Worm (Caenorhabditis elegans) whole organism, early embryonic: Measurements from ENCODE around the gene C27H5.2.

Experiments
- B0310.2 ChIP-seq: sonication (generic microtip); optimal IDR thresholded peaks from 2 replicates; lab custom pipeline; 2016; ENCODE audit warnings: mild to moderate bottlenecking, missing genetic modification characterization, missing compliant biosample characterization
- aly-1 ChIP-seq: sonication (generic microtip); optimal IDR thresholded peaks from 2 replicates; lab custom pipeline; 2016; ENCODE audit warnings: missing genetic modification characterization, missing compliant biosample characterization
- ama-1 ChIP-seq: fragments of 150-350 bp; optimal IDR thresholded peaks from 2 replicates; lab custom pipeline; 2014
- ceh-36 ChIP-seq: sonication (generic microtip); optimal IDR thresholded peaks from 2 replicates; lab custom pipeline; 2016; ENCODE audit warnings: missing genetic modification characterization, inconsistent platforms, missing compliant biosample characterization
- hnd-1 ChIP-seq: sonication (generic microtip); optimal IDR thresholded peaks from 2 replicates; lab custom pipeline; 2016; ENCODE audit warnings: missing genetic modification characterization, missing compliant biosample characterization
- pes-1 ChIP-seq: fragments of 200-800 bp; sonication (Bioruptor generic); IDR thresholded peaks from 2 replicates; pipeline ENCODE4 v1.3.6; 2022; ENCODE audit warnings: missing genetic modification reagents, missing genetic modification characterization, missing compliant biosample characterization
- tbx-11 ChIP-seq: fragments of 200-800 bp; sonication (Bioruptor generic); IDR thresholded peaks from 2 replicates; pipeline ENCODE4 v1.3.6; 2022; ENCODE audit warnings: missing genetic modification characterization, missing compliant biosample characterization

- TF ChIP-seq tbx-11 (GFP tag; lab: Robert Waterston, UW) (no peak), ceh-36 (tag; lab: Kevin White, UChicago) (no peak), B0310.2 (tag; lab: Kevin White, UChicago) (no peak), ama-1 (lab: Kevin White, UChicago) (no peak), hnd-1 (tag; lab: Kevin White, UChicago) (no peak), pes-1 (GFP tag; lab: Robert Waterston, UW) (no peak), aly-1 (tag; lab: Kevin White, UChicago) (no peak)
Observed at ce11 chrII:7121762-7122292, 33.6 kb upstream of the C27H5.2 start, which contains the start of gene F10E7.2.
